Fruit fly (Drosophila melanogaster): Measurements from ENCODE around the gene CG4789.
A peak's percentile ranks its signal among the peaks of the same experiment; 100 is the strongest.

The CG4789 gene

dm6 chrX:16800530-16801027 lies at the start of gene CG4789, which contains the start of gene CG9132:
Gene CG4789, plus strand, starts transcription at chrX:16800930.
Gene CG9132, minus strand, starts transcription at chrX:16800710.
- TF ChIP-seq CG17801 (GFP tag; optimal IDR thresholded peaks at IDR 0.05; ENCODE audit: partially characterized antibody): no peak

- peak; percentile 23 for TF ChIP-seq CG17801 (GFP tag; optimal IDR thresholded peaks at IDR 0.05; ENCODE audit: partially characterized antibody)
Measured at dm6 chrX:16751579-16752156, 49.1 kb upstream of the CG4789 start, which contains the start of gene goe. Gene goe, minus strand, starts transcription at chrX:16751910.

- no peak for TF ChIP-seq CG17801 (GFP tag; optimal IDR thresholded peaks at IDR 0.05; ENCODE audit: partially characterized antibody)
Measured at dm6 chrX:16753066-16753465, 47.7 kb upstream of the CG4789 start.

dm6 chrX:16757645-16758044 lies 43.1 kb upstream of the CG4789 start:
- TF ChIP-seq CG17801 (GFP tag; optimal IDR thresholded peaks at IDR 0.05; ENCODE audit: partially characterized antibody): no peak

dm6 chrX:16760542-16760941 lies 40.2 kb upstream of the CG4789 start:
- TF ChIP-seq CG17801 (GFP tag; optimal IDR thresholded peaks at IDR 0.05; ENCODE audit: partially characterized antibody): no peak

- TF ChIP-seq CG17801 (GFP tag; optimal IDR thresholded peaks at IDR 0.05; ENCODE audit: partially characterized antibody): no peak
Measured at dm6 chrX:16761531-16761930, 39.2 kb upstream of the CG4789 start.

dm6 chrX:16764955-16765354 lies 35.8 kb upstream of the CG4789 start:
- TF ChIP-seq CG17801 (GFP tag; optimal IDR thresholded peaks at IDR 0.05; ENCODE audit: partially characterized antibody): no peak

- TF ChIP-seq CG17801 (GFP tag; optimal IDR thresholded peaks at IDR 0.05; ENCODE audit: partially characterized antibody): no peak
Measured at dm6 chrX:16765809-16766208, 34.9 kb upstream of the CG4789 start.

- no peak for TF ChIP-seq CG17801 (GFP tag; optimal IDR thresholded peaks at IDR 0.05; ENCODE audit: partially characterized antibody)
Measured at dm6 chrX:16766868-16767431, 33.8 kb upstream of the CG4789 start.

- TF ChIP-seq CG17801 (GFP tag; optimal IDR thresholded peaks at IDR 0.05; ENCODE audit: partially characterized antibody): no peak
Measured at dm6 chrX:16768770-16769169, 32.0 kb upstream of the CG4789 start.

dm6 chrX:16772882-16773827 lies 27.6 kb upstream of the CG4789 start:
- TF ChIP-seq CG17801 (GFP tag; optimal IDR thresholded peaks at IDR 0.05; ENCODE audit: partially characterized antibody): no peak

- no peak for TF ChIP-seq CG17801 (GFP tag; optimal IDR thresholded peaks at IDR 0.05; ENCODE audit: partially characterized antibody)
Measured at dm6 chrX:16774201-16775061, 26.3 kb upstream of the CG4789 start.

dm6 chrX:16775083-16775482 lies 25.6 kb upstream of the CG4789 start:
- no peak for TF ChIP-seq CG17801 (GFP tag; optimal IDR thresholded peaks at IDR 0.05; ENCODE audit: partially characterized antibody)

dm6 chrX:16778138-16778672 lies 22.5 kb upstream of the CG4789 start:
- TF ChIP-seq CG17801 (GFP tag; optimal IDR thresholded peaks at IDR 0.05; ENCODE audit: partially characterized antibody): no peak

Measured in ovary, adult (tissue).